Worm (Caenorhabditis elegans) whole organism, mixed stage, embryonic: Measurements from ENCODE around the gene C33E10.1.
"Not testable (repeated sequence)": the region's sequence is repeated elsewhere in the genome, so short reads cannot be mapped to it uniquely, and the experiment has no call there.

Experiments used
- M03D4.4 ChIP-seq: sonication (generic microtip); optimal IDR thresholded peaks from 2 replicates; lab custom pipeline; 2017; ENCODE audit warnings: mild to moderate bottlenecking, missing genetic modification characterization, missing compliant biosample characterization
- blmp-1 ChIP-seq: fragments of 150-350 bp; optimal IDR thresholded peaks from 2 replicates; lab custom pipeline; 2014; ENCODE audit warnings: missing biosample characterization, missing genetic modification characterization
- ceh-43 ChIP-seq: fragments of 200-800 bp; sonication (Bioruptor generic); optimal IDR thresholded peaks from 2 replicates; lab custom pipeline; 2018; ENCODE audit warnings: mild to moderate bottlenecking, missing genetic modification characterization, moderate library complexity, missing compliant biosample characterization
- ceh-83 ChIP-seq: fragments of 200-800 bp; sonication (Bioruptor generic); optimal IDR thresholded peaks from 2 replicates; lab custom pipeline; 2018; ENCODE audit warnings: mild to moderate bottlenecking, missing genetic modification characterization, missing compliant biosample characterization
- cnd-1 ChIP-seq: fragments of 200-800 bp; sonication (Bioruptor generic); optimal IDR thresholded peaks from 2 replicates; lab custom pipeline; 2018; ENCODE audit warnings: mild to moderate bottlenecking, missing genetic modification characterization, missing compliant biosample characterization
- elt-1 ChIP-seq: sonication (generic microtip); optimal IDR thresholded peaks from 2 replicates; lab custom pipeline; 2017; ENCODE audit warnings: missing genetic modification characterization, mild to moderate bottlenecking, missing compliant biosample characterization, antibody characterized with exemption, moderate library complexity, borderline replicate concordance; ENCODE audit not compliant: insufficient read depth
- elt-3 ChIP-seq: fragments of 150-350 bp; optimal IDR thresholded peaks from 2 replicates; lab custom pipeline; 2014; ENCODE audit warnings: missing biosample characterization, missing genetic modification characterization
- flh-1 ChIP-seq: fragments of 200-800 bp; sonication (Bioruptor generic); optimal IDR thresholded peaks from 2 replicates; lab custom pipeline; 2018; ENCODE audit warnings: mild to moderate bottlenecking, missing genetic modification characterization, moderate library complexity, missing compliant biosample characterization
- ham-2 ChIP-seq: fragments of 200-800 bp; sonication (Bioruptor generic); optimal IDR thresholded peaks from 2 replicates; lab custom pipeline; 2018; ENCODE audit warnings: mild to moderate bottlenecking, missing genetic modification characterization, missing compliant biosample characterization
- lin-32 ChIP-seq: fragments of 200-800 bp; sonication (Bioruptor generic); optimal IDR thresholded peaks from 2 replicates; lab custom pipeline; 2018; ENCODE audit warnings: mild to moderate bottlenecking, missing genetic modification characterization, missing compliant biosample characterization
- lsy-2 ChIP-seq: fragments of 150-350 bp; optimal IDR thresholded peaks from 2 replicates; lab custom pipeline; 2014; ENCODE audit warnings: missing biosample characterization, missing genetic modification characterization
- mab-5 ChIP-seq: fragments of 150-350 bp; optimal IDR thresholded peaks from 2 replicates; lab custom pipeline; 2014; ENCODE audit warnings: missing biosample characterization, missing genetic modification characterization
- nhr-12 ChIP-seq: fragments of 150-350 bp; optimal IDR thresholded peaks from 2 replicates; lab custom pipeline; 2014; ENCODE audit warnings: missing biosample characterization, missing genetic modification characterization
- nhr-2 ChIP-seq: fragments of 150-350 bp; optimal IDR thresholded peaks from 2 replicates; lab custom pipeline; 2014; ENCODE audit warnings: missing biosample characterization, missing genetic modification characterization
- nhr-237 ChIP-seq: fragments of 150-350 bp; optimal IDR thresholded peaks from 2 replicates; lab custom pipeline; 2014; ENCODE audit warnings: missing biosample characterization, missing genetic modification characterization
- nhr-28 ChIP-seq: fragments of 150-350 bp; optimal IDR thresholded peaks from 2 replicates; lab custom pipeline; 2014; ENCODE audit warnings: missing biosample characterization, missing genetic modification characterization
- nhr-76 ChIP-seq: sonication (generic microtip); optimal IDR thresholded peaks from 2 replicates; lab custom pipeline; 2017; ENCODE audit warnings: missing biosample characterization, missing genetic modification characterization
- pha-4 ChIP-seq: fragments of 150-350 bp; optimal IDR thresholded peaks from 2 replicates; lab custom pipeline; 2018; ENCODE audit warnings: missing biosample characterization, missing genetic modification reagents, missing genetic modification characterization
- sem-2 ChIP-seq: fragments of 200-800 bp; sonication (Bioruptor generic); optimal IDR thresholded peaks from 2 replicates; lab custom pipeline; 2018; ENCODE audit warnings: mild to moderate bottlenecking, missing genetic modification characterization, missing compliant biosample characterization
- snpc-4 ChIP-seq: fragments of 150-350 bp; optimal IDR thresholded peaks from 2 replicates; lab custom pipeline; 2014; ENCODE audit warnings: missing biosample characterization, missing genetic modification characterization
- sptf-1 ChIP-seq: sonication (generic microtip); optimal IDR thresholded peaks from 2 replicates; lab custom pipeline; 2017; ENCODE audit warnings: mild to moderate bottlenecking, missing genetic modification characterization, moderate library complexity, missing compliant biosample characterization
- tbx-8 ChIP-seq: fragments of 200-800 bp; sonication (Bioruptor generic); optimal IDR thresholded peaks from 2 replicates; lab custom pipeline; 2018; ENCODE audit warnings: mild to moderate bottlenecking, missing genetic modification characterization, moderate library complexity, missing compliant biosample characterization
- unc-120 ChIP-seq: sonication (generic microtip); optimal IDR thresholded peaks from 2 replicates; lab custom pipeline; 2017; ENCODE audit warnings: missing genetic modification characterization, missing compliant biosample characterization; ENCODE audit not compliant: poor library complexity, severe bottlenecking
- unc-39 ChIP-seq: fragments of 150-350 bp; optimal IDR thresholded peaks from 2 replicates; lab custom pipeline; 2014; ENCODE audit warnings: missing biosample characterization, missing genetic modification characterization
- zip-8 ChIP-seq: fragments of 150-350 bp; optimal IDR thresholded peaks from 2 replicates; lab custom pipeline; 2014; ENCODE audit warnings: missing biosample characterization, missing genetic modification characterization
- ztf-11 ChIP-seq: fragments of 150-350 bp; optimal IDR thresholded peaks from 2 replicates; lab custom pipeline; 2014; ENCODE audit warnings: missing biosample characterization, missing genetic modification characterization

C33E10.1 gene

DNA sequence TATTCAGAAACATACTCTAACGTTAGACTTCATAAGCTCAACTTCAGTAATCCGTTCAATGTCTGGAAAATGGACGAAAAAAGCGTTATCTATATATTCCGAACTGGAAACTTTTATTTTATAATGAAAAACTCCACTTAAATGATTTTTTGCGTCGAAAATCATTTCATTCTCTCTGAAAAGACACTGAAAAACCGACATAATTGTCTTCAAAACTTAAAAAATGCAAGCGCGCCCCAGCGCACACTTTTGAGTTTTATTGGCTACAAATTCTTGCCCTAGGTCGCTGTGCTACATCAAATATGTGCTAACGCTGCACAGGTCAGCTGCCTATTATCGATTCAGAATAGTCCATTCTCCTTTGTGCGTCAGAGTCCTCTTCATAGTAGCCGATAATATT is at the start of gene C33E10.1:
Gene C33E10.1, plus strand, starts transcription at position 301 of the 400 bp plus-strand sequence.
- TF ChIP-seq nhr-237 (tag; lab: Kevin White, UChicago); unc-39 (tag; lab: Kevin White, UChicago); snpc-4: not testable (repeated sequence)

- no peak for TF ChIP-seq tbx-8
- TF ChIP-seq ztf-11 (tag; lab: Kevin White, UChicago), result no peak
- TF ChIP-seq nhr-76, result no peak
- no peak for TF ChIP-seq nhr-28 (tag; lab: Kevin White, UChicago)
- TF ChIP-seq sem-2, result no peak
- no peak for TF ChIP-seq lsy-2 (tag; lab: Kevin White, UChicago)
- TF ChIP-seq cnd-1, result no peak
- TF ChIP-seq ham-2 (GFP tag; lab: Kevin White, UChicago), result no peak
- no peak for TF ChIP-seq blmp-1 (tag; lab: Kevin White, UChicago)
Observed at ce11 chrX:17256769-17257168, 48.3 kb upstream of the C33E10.1 start, which contains the start of gene Y40C7B.4. Gene Y40C7B.4, minus strand, starts transcription at chrX:17256787.

DNA sequence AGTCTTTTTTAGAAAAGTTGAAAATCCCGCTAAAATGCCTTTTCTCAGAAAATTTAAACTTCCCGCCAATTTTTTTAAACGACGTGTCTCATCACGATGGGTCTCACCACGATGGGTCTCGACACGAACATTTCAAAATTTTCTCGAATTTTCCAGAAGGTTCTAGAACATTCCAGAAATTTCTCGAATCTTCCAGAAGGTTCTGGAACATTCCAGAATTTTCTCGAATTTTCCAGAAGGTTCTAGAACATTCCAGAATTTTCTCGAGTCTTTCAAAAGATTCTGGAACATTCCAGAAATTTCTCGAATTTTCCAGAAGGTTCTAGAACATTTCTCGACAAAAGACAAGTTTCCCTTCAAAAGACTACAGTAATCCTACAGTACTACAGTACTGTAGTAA is 16.6 kb upstream of the C33E10.1 start:
- TF ChIP-seq ceh-83 (peak; percentile 87), sem-2 (peak; percentile 55), zip-8 (tag; lab: Kevin White, UChicago) (no peak)

DNA sequence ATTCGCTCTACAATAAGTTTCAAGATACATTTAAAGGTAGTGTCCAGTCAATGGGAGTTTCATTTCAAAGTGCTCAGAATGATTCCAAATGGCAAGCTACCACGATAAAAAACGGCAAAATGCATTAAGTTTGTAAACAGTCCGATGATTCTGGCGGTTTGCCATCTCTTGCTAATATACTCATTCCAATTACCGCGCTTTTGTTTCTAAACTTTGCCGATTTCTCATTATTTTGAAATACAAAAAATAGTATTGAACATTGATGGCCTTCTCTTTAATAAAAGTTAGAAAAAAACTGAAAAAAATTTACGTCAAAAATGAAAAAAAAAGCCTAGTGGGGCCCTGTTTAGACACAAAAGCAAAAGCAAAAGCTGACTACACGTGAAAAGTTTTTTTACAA is 11.0 kb upstream of the C33E10.1 start:
- no peak for TF ChIP-seq cnd-1

- TF ChIP-seq nhr-28 (tag; lab: Kevin White, UChicago) (no peak), flh-1 (GFP tag; lab: Kevin White, UChicago) (no peak)
Observed at ce11 chrX:17294728-17295127, 10.3 kb upstream of the C33E10.1 start, which contains the start of gene C33E10.8. Gene C33E10.8, minus strand, starts transcription at chrX:17294828.

- TF ChIP-seq sptf-1 (tag; lab: Kevin White, UChicago), result no peak
- TF ChIP-seq unc-39 (tag; lab: Kevin White, UChicago), result no peak
- TF ChIP-seq lsy-2 (tag; lab: Kevin White, UChicago), result peak; percentile 56
- no peak for TF ChIP-seq cnd-1
- TF ChIP-seq lin-32 (GFP tag; lab: Kevin White, UChicago), result no peak
- no peak for TF ChIP-seq elt-1 (tag; lab: Kevin White, UChicago)
- no peak for TF ChIP-seq tbx-8
- no peak for TF ChIP-seq elt-3 (tag; lab: Kevin White, UChicago)
Observed at ce11 chrX:17297408-17297807, 7.6 kb upstream of the C33E10.1 start.

- TF ChIP-seq lin-32 (GFP tag; lab: Kevin White, UChicago) (no peak), mab-5 (tag; lab: Kevin White, UChicago) (no peak)
Observed at ce11 chrX:17300735-17301134, 4.3 kb upstream of the C33E10.1 start.

DNA sequence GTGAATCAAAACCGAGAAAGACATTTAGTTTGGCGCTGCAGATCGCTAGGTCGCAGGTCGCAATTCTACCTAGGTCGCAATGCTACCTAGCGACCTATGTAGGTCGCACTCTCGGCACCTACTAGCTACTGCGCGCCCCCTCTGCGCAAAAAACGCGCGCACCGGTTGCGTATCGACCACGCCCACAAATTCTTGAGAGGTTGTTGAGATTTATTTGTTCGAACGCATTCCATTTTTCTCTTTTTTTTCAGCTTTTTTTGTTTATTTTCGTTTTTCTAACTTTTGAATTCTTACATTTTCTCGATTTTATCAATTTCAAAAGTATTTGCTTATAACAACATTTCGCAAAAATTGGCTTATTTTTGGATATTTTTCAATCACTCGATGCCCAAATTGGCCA is 3.1 kb upstream of the C33E10.1 start, which contains the start of gene C33E10.10:
Gene C33E10.10, minus strand, starts transcription at position 101 of the 400 bp plus-strand sequence.
- TF ChIP-seq unc-120 (tag; lab: Kevin White, UChicago) (no peak), elt-1 (tag; lab: Kevin White, UChicago) (no peak), M03D4.4 (tag; lab: Kevin White, UChicago) (no peak), nhr-2 (tag; lab: Kevin White, UChicago) (no peak), nhr-237 (tag; lab: Kevin White, UChicago) (no peak), nhr-12 (tag; lab: Kevin White, UChicago) (no peak), nhr-76 (no peak), pha-4 (tag; lab: Kevin White, UChicago) (no peak), ceh-43 (GFP tag; lab: Kevin White, UChicago) (no peak)
